Worm (Caenorhabditis elegans) whole organism, L4/young adult: Measurements from ENCODE around the gene T02B11.4.
"Not testable (repeated sequence)": the region's sequence is repeated elsewhere in the genome, so short reads cannot be mapped to it uniquely, and the experiment has no call there.

ENCODE experiments used
- W03F9.2 ChIP-seq: fragments of 150-350 bp; optimal IDR thresholded peaks from 2 replicates; lab custom pipeline; 2014; ENCODE audit warnings: missing biosample characterization, missing genetic modification characterization
- dao-5 ChIP-seq: sonication (generic microtip); optimal IDR thresholded peaks from 2 replicates; lab custom pipeline; 2016; ENCODE audit warnings: missing genotype, missing genetic modification characterization, moderate library complexity, missing compliant biosample characterization
- him-1 ChIP-seq: sonication (generic microtip); optimal IDR thresholded peaks from 2 replicates; lab custom pipeline; 2016; ENCODE audit warnings: missing genotype, missing genetic modification reagents, missing genetic modification characterization, missing compliant biosample characterization

The T02B11.4 gene

ce11 chrV:884324-884723 is 13.4 kb upstream of the T02B11.4 start, which contains the start of gene srj-38:
Gene srj-38, minus strand, starts transcription at chrV:884424.
- TF ChIP-seq dao-5 (tag; lab: Kevin White, UChicago) (no peak), W03F9.2 (tag; lab: Kevin White, UChicago) (no peak), him-1 (tag; lab: Kevin White, UChicago) (no peak)

ce11 chrV:879171-879570 is 8.2 kb upstream of the T02B11.4 start, which contains the start of gene srg-53:
Gene srg-53, plus strand, starts transcription at chrV:879471.
- TF ChIP-seq him-1 (tag; lab: Kevin White, UChicago) (no peak), W03F9.2 (tag; lab: Kevin White, UChicago) (no peak), dao-5 (tag; lab: Kevin White, UChicago) (no peak)

- TF ChIP-seq him-1 (tag; lab: Kevin White, UChicago): no peak
- no peak for TF ChIP-seq W03F9.2 (tag; lab: Kevin White, UChicago)
- no peak for TF ChIP-seq dao-5 (tag; lab: Kevin White, UChicago)
Measured at ce11 chrV:878567-878966, 7.6 kb upstream of the T02B11.4 start, which contains the start of gene T02B11.8. Gene T02B11.8, minus strand, starts transcription at chrV:878667.

- TF ChIP-seq him-1 (tag; lab: Kevin White, UChicago): no peak
- TF ChIP-seq dao-5 (tag; lab: Kevin White, UChicago): no peak
- TF ChIP-seq W03F9.2 (tag; lab: Kevin White, UChicago): no peak
Measured at ce11 chrV:875945-876344, 5.0 kb upstream of the T02B11.4 start, which contains the start of gene T02B11.9. Gene T02B11.9, plus strand, starts transcription at chrV:876245.

ce11 chrV:866729-867128 is 4.2 kb downstream of the T02B11.4 start, which contains the start of gene T02B11.3:
Gene T02B11.3, minus strand, starts transcription at chrV:866829.
- TF ChIP-seq dao-5 (tag; lab: Kevin White, UChicago): no peak
- no peak for TF ChIP-seq W03F9.2 (tag; lab: Kevin White, UChicago)
- TF ChIP-seq him-1 (tag; lab: Kevin White, UChicago): no peak

- TF ChIP-seq him-1 (tag; lab: Kevin White, UChicago) (no peak), W03F9.2 (tag; lab: Kevin White, UChicago) (no peak), dao-5 (tag; lab: Kevin White, UChicago) (no peak)
Measured at ce11 chrV:858841-859456, 12.0 kb downstream of the T02B11.4 start.

- no peak for TF ChIP-seq him-1 (tag; lab: Kevin White, UChicago)
- no peak for TF ChIP-seq dao-5 (tag; lab: Kevin White, UChicago)
- no peak for TF ChIP-seq W03F9.2 (tag; lab: Kevin White, UChicago)
Measured at ce11 chrV:856549-856948, 14.4 kb downstream of the T02B11.4 start, which contains the start of gene K09C6.2. Gene K09C6.2, plus strand, starts transcription at chrV:856849.

- TF ChIP-seq W03F9.2 (tag; lab: Kevin White, UChicago): no peak
- TF ChIP-seq dao-5 (tag; lab: Kevin White, UChicago): no peak
- TF ChIP-seq him-1 (tag; lab: Kevin White, UChicago): no peak
Measured at ce11 chrV:854966-855365, 16.0 kb downstream of the T02B11.4 start, which contains the start of gene K09C6.9. Gene K09C6.9, minus strand, starts transcription at chrV:855066.

ce11 chrV:852184-852583 is 18.7 kb downstream of the T02B11.4 start, which contains the start of gene K09C6.3:
Gene K09C6.3, plus strand, starts transcription at chrV:852484.
- TF ChIP-seq dao-5 (tag; lab: Kevin White, UChicago) (no peak), him-1 (tag; lab: Kevin White, UChicago) (no peak), W03F9.2 (tag; lab: Kevin White, UChicago) (no peak)

ce11 chrV:849512-849911 is 21.4 kb downstream of the T02B11.4 start, which contains the start of gene srbc-12:
Gene srbc-12, plus strand, starts transcription at chrV:849812.
- no peak for TF ChIP-seq dao-5 (tag; lab: Kevin White, UChicago)
- no peak for TF ChIP-seq W03F9.2 (tag; lab: Kevin White, UChicago)
- no peak for TF ChIP-seq him-1 (tag; lab: Kevin White, UChicago)

- no peak for TF ChIP-seq him-1 (tag; lab: Kevin White, UChicago)
- TF ChIP-seq dao-5 (tag; lab: Kevin White, UChicago): no peak
- no peak for TF ChIP-seq W03F9.2 (tag; lab: Kevin White, UChicago)
Measured at ce11 chrV:849042-849441, 21.9 kb downstream of the T02B11.4 start.

ce11 chrV:847521-847920 is 23.4 kb downstream of the T02B11.4 start, which contains the start of gene srbc-13:
Gene srbc-13, plus strand, starts transcription at chrV:847821.
- TF ChIP-seq him-1 (tag; lab: Kevin White, UChicago) (no peak), W03F9.2 (tag; lab: Kevin White, UChicago) (no peak), dao-5 (tag; lab: Kevin White, UChicago) (no peak)

ce11 chrV:843118-843517 is 27.8 kb downstream of the T02B11.4 start, which contains the start of gene K09C6.8:
Gene K09C6.8, minus strand, starts transcription at chrV:843218.
- TF ChIP-seq W03F9.2, dao-5, him-1 (tag; lab: Kevin White, UChicago): not testable (repeated sequence)
